Fruit fly (Drosophila melanogaster): ENCODE data around the gene CG12499.

CG12499 gene

dm6 chr3R:22447874-22448254 is 1.5 kb upstream of the CG12499 start, which contains the start of gene CG34376:
Gene CG34376 (plus strand): TSS chr3R:22448099.
- TF ChIP-seq CG15269 (tag; optimal IDR thresholded peaks at IDR 0.05) (no peak), CG5953 (GFP tag; IDR thresholded peaks at IDR 0.05) (no peak), CG1602 (GFP tag; optimal IDR thresholded peaks at IDR 0.05) (no peak), psq (GFP tag; optimal IDR thresholded peaks at IDR 0.05) (peak; percentile 85), GATAe (GFP tag; conservative IDR thresholded peaks at IDR 0.05) (peak; percentile 93), CG3163 (GFP tag; optimal IDR thresholded peaks at IDR 0.05) (no peak), CG15011 (GFP tag; optimal IDR thresholded peaks at IDR 0.05) (no peak), CG13296 (GFP tag; optimal IDR thresholded peaks at IDR 0.05) (peak; percentile 4), CG8765 (GFP tag; IDR thresholded peaks at IDR 0.05) (no peak), Lpt (GFP tag; optimal IDR thresholded peaks at IDR 0.05) (no peak), Xrp1 (GFP tag; IDR thresholded peaks at IDR 0.05) (peak; percentile 27), CG14441 (GFP tag; IDR thresholded peaks at IDR 0.05) (peak; percentile 69; the same call in 1 of the 2 replicates), h (optimal IDR thresholded peaks at IDR 0.05) (no peak), Aef1 (GFP tag; IDR thresholded peaks at IDR 0.05) (peak; percentile 33), B-H2 (GFP tag; optimal IDR thresholded peaks at IDR 0.05) (peak; percentile 28), chif (GFP tag; optimal IDR thresholded peaks at IDR 0.05) (no peak), vvl (GFP tag; IDR thresholded peaks at IDR 0.05) (no peak; the same call in 1 of the 2 replicates), Side (GFP tag; optimal IDR thresholded peaks at IDR 0.05) (no peak), bcd (GFP tag; optimal IDR thresholded peaks at IDR 0.05) (peak; percentile 28), CG7745 (tag; optimal IDR thresholded peaks at IDR 0.05) (no peak), wor (GFP tag; IDR thresholded peaks at IDR 0.05) (no peak), CG42726 (GFP tag; IDR thresholded peaks at IDR 0.05; ENCODE audit: partially characterized antibody) (0 out of 2 replicates have a peak, but pooled peaks have one; percentile 35), lmd (GFP tag; IDR thresholded peaks at IDR 0.05) (peak; percentile 45), zfh2 (GFP tag; optimal IDR thresholded peaks at IDR 0.05) (peak; percentile 28), tap (tag; optimal IDR thresholded peaks at IDR 0.05) (no peak), Neu2 (GFP tag; optimal IDR thresholded peaks at IDR 0.05; ENCODE audit: borderline replicate concordance) (no peak), CG12744 (GFP tag; optimal IDR thresholded peaks at IDR 0.05) (no peak), CG7839 (tag; optimal IDR thresholded peaks at IDR 0.05) (no peak), vnd (GFP tag; IDR thresholded peaks at IDR 0.05; ENCODE audit: partially characterized antibody) (no peak; the same call in 2 of the 3 replicates), dpn (GFP tag; optimal IDR thresholded peaks at IDR 0.05) (peak in 1 of 2 experiments; percentile 9), HHEX (GFP tag; optimal IDR thresholded peaks at IDR 0.05) (no peak), CG2129 (GFP tag; IDR thresholded peaks at IDR 0.05; ENCODE audit: partially characterized antibody) (no peak), CG10366 (GFP tag; IDR thresholded peaks at IDR 0.05) (peak; percentile 34; the same call in 1 of the 2 replicates), BEAF-32 (GFP tag; optimal IDR thresholded peaks at IDR 0.05) (peak; percentile 56), D (optimal IDR thresholded peaks at IDR 0.05) (no peak), D (GFP tag; optimal IDR thresholded peaks at IDR 0.05) (no peak), insv (GFP tag; optimal IDR thresholded peaks at IDR 0.05) (peak in 1 of 2 experiments; percentile 39), her (GFP tag; optimal IDR thresholded peaks at IDR 0.05) (peak; percentile 21), wek (GFP tag; optimal IDR thresholded peaks at IDR 0.05) (no peak), CG10147 (GFP tag; optimal IDR thresholded peaks at IDR 0.05) (peak; percentile 0), jigr1 (GFP tag; IDR thresholded peaks at IDR 0.05) (no peak), Atf3 (GFP tag; optimal IDR thresholded peaks at IDR 0.05) (no peak), CG10321 (GFP tag; IDR thresholded peaks at IDR 0.05) (no peak), CG9609 (GFP tag; optimal IDR thresholded peaks at IDR 0.05) (no peak), Atf-2 (GFP tag; optimal IDR thresholded peaks at IDR 0.05) (no peak), Sry-β (GFP tag; optimal IDR thresholded peaks at IDR 0.05) (peak; percentile 55), gsb-n (tag; optimal IDR thresholded peaks at IDR 0.05) (peak; percentile 72), slou (GFP tag; optimal IDR thresholded peaks at IDR 0.05) (no peak), sc (optimal IDR thresholded peaks at IDR 0.05) (no peak), sc (GFP tag; optimal IDR thresholded peaks at IDR 0.05) (no peak), hbn (GFP tag; IDR thresholded peaks at IDR 0.05; ENCODE audit: partially characterized antibody) (no peak), ash1 (GFP tag; optimal IDR thresholded peaks at IDR 0.05) (peak; percentile 72)
